Comparison of ENCODE assay signal across 3 worm cellular contexts in the genomic region with DNA sequence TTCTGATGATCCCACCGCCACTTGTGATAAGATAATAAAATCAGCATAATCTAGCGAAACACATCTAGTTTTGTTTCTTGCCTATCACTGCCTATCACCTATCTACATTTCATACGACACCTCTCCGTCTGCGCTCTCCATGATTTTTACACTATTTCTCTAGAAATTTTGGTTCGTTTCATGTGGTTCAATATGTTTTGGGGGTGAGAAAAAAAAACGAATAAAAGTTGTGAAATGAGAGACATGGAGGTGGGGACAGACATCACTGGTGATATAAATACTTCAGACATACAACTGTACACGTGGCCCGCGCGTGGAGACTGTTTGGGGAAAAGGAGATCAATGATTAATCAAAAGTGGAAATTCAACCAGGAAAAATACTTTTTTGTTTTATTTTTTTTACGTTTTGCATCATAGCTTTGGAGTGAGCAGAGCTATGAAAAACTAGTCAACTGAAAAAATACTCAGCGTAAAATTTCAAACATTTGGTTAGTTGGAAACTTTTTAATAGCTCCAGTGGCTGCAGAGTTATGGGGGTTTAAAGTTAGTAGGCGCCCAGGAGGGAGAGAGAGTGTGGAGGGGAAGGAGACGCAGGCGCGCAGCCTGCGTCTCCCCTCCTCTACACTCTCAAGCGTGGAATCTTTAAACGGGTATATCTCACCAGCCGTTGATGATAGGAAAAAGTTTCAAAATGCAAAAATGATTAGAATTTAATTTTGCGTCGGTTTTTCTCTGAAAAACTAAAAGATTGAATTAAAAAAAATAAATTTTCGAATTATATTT.
TF ChIP-seq lines count a peak whose summit lies in the region.

No protein-coding gene starts in this region.

TF ChIP-seq in whole organism, L1 larva, 84 proteins besides CTCF, POLR2A, EP300 and RAD21 (continued from another document):
- TF ChIP-seq ets-5 (GFP tag; IDR thresholded peaks at IDR 0.05; lab: Robert Waterston, UW) (no peak), snu-23 (GFP tag; optimal IDR thresholded peaks at IDR 0.05; lab: Kevin White, UChicago) (peak; percentile 24), unc-130 (tag; optimal IDR thresholded peaks at IDR 0.05; lab: Kevin White, UChicago) (no peak), skn-1 (tag; optimal IDR thresholded peaks at IDR 0.05; lab: Kevin White, UChicago) (no peak), ces-1 (GFP tag; optimal IDR thresholded peaks at IDR 0.05; lab: Kevin White, UChicago) (no peak), nhr-85 (tag; lab: Kevin White, UChicago) (peak; percentile 66), nhr-20 (tag; optimal IDR thresholded peaks at IDR 0.05; lab: Kevin White, UChicago) (peak; percentile 40), unc-30 (tag; optimal IDR thresholded peaks at IDR 0.05; lab: Kevin White, UChicago) (no peak), lin-35 (GFP tag; optimal IDR thresholded peaks at IDR 0.05; lab: Kevin White, UChicago) (peak in 1 of 2 experiments; percentile 46), nhr-19 (GFP tag; conservative IDR thresholded peaks at IDR 0.05; lab: Robert Waterston, UW) (0 out of 2 replicates have a peak, but pooled peaks have one; percentile 5), nhr-237 (tag; optimal IDR thresholded peaks at IDR 0.05; lab: Kevin White, UChicago) (no peak)

TF ChIP-seq in whole organism, L2 larva, 48 proteins besides CTCF, POLR2A, EP300 and RAD21 (continued from another document):
- TF ChIP-seq lin-13 (GFP tag; optimal IDR thresholded peaks at IDR 0.05; lab: Kevin White, UChicago): peak; percentile 2
- TF ChIP-seq sma-9 (GFP tag; optimal IDR thresholded peaks at IDR 0.05; lab: Kevin White, UChicago): peak; percentile 70
- TF ChIP-seq sma-9 (tag; optimal IDR thresholded peaks at IDR 0.05; lab: Kevin White, UChicago): no peak
- TF ChIP-seq sma-3 (GFP tag; optimal IDR thresholded peaks at IDR 0.05; lab: Kevin White, UChicago): no peak
- TF ChIP-seq lin-11 (tag; optimal IDR thresholded peaks at IDR 0.05; lab: Kevin White, UChicago): no peak

TF ChIP-seq in whole organism, L4 larva, 104 proteins besides CTCF, POLR2A, EP300 and RAD21 (continued from another document):
- TF ChIP-seq daf-16 (GFP tag; optimal IDR thresholded peaks at IDR 0.05; lab: Kevin White, UChicago): no peak
- TF ChIP-seq daf-16 (tag; optimal IDR thresholded peaks at IDR 0.05; lab: Kevin White, UChicago): peak; percentile 54
- no peak for TF ChIP-seq ztf-7 (tag; optimal IDR thresholded peaks at IDR 0.05; lab: Kevin White, UChicago)
- no peak for TF ChIP-seq F37D6.2 (tag; optimal IDR thresholded peaks at IDR 0.05; lab: Kevin White, UChicago)
- peak; percentile 40 for TF ChIP-seq nhr-102 (tag; optimal IDR thresholded peaks at IDR 0.05; lab: Kevin White, UChicago)
- no peak for TF ChIP-seq ceh-82 (tag; optimal IDR thresholded peaks at IDR 0.05; lab: Kevin White, UChicago)
- no peak for TF ChIP-seq unc-39 (tag; optimal IDR thresholded peaks at IDR 0.05; lab: Kevin White, UChicago)
- TF ChIP-seq F10B5.3 (tag; optimal IDR thresholded peaks at IDR 0.05; lab: Kevin White, UChicago): no peak
- no peak for TF ChIP-seq nhr-10 (tag; optimal IDR thresholded peaks at IDR 0.05; lab: Kevin White, UChicago)
- TF ChIP-seq saeg-2 (GFP tag; IDR thresholded peaks at IDR 0.05; lab: Robert Waterston, UW): no peak
- no peak for TF ChIP-seq Y75B8A.6 (GFP tag; IDR thresholded peaks at IDR 0.05; lab: Robert Waterston, UW)
- no peak for TF ChIP-seq hmg-1.1 (GFP tag; IDR thresholded peaks at IDR 0.05; lab: Robert Waterston, UW)
- no peak for TF ChIP-seq F44E2.7 (GFP tag; IDR thresholded peaks at IDR 0.05; lab: Robert Waterston, UW)
- no peak for TF ChIP-seq zag-1 (tag; optimal IDR thresholded peaks at IDR 0.05; lab: Kevin White, UChicago)
- TF ChIP-seq jun-1 (tag; optimal IDR thresholded peaks at IDR 0.05; lab: Kevin White, UChicago): no peak
- TF ChIP-seq D1046.2 (GFP tag; IDR thresholded peaks at IDR 0.05; lab: Robert Waterston, UW): no peak
- no peak for TF ChIP-seq lir-3 (tag; optimal IDR thresholded peaks at IDR 0.05; lab: Kevin White, UChicago)
- TF ChIP-seq mdt-29 (GFP tag; IDR thresholded peaks at IDR 0.05; lab: Robert Waterston, UW): no peak
- no peak for TF ChIP-seq nhr-41 (GFP tag; IDR thresholded peaks at IDR 0.05; lab: Robert Waterston, UW)
- TF ChIP-seq mes-2 (tag; optimal IDR thresholded peaks at IDR 0.05; lab: Kevin White, UChicago; ENCODE audit: poor library complexity, severe bottlenecking): no peak
- TF ChIP-seq ZK337.2 (GFP tag; IDR thresholded peaks at IDR 0.05; lab: Robert Waterston, UW): no peak
- peak; percentile 82 for TF ChIP-seq pqm-1 (tag; optimal IDR thresholded peaks at IDR 0.05; lab: Kevin White, UChicago)
- no peak for TF ChIP-seq gei-8 (GFP tag; optimal IDR thresholded peaks at IDR 0.05; lab: Kevin White, UChicago)
- TF ChIP-seq spr-1 (tag; optimal IDR thresholded peaks at IDR 0.05; lab: Kevin White, UChicago): no peak
- TF ChIP-seq nhr-111 (GFP tag; optimal IDR thresholded peaks at IDR 0.05; lab: Kevin White, UChicago): no peak
- TF ChIP-seq R02D3.7 (tag; optimal IDR thresholded peaks at IDR 0.05; lab: Kevin White, UChicago): no peak
- no peak for TF ChIP-seq madf-5 (GFP tag; IDR thresholded peaks at IDR 0.05; lab: Robert Waterston, UW)
- no peak for TF ChIP-seq nhr-76 (tag; optimal IDR thresholded peaks at IDR 0.05; lab: Kevin White, UChicago)
- TF ChIP-seq daf-8 (GFP tag; IDR thresholded peaks at IDR 0.05; lab: Robert Waterston, UW): no peak
- TF ChIP-seq lin-29 (GFP tag; IDR thresholded peaks at IDR 0.05; lab: Robert Waterston, UW): no peak
- no peak for TF ChIP-seq ceh-20 (GFP tag; IDR thresholded peaks at IDR 0.05; lab: Robert Waterston, UW)
- no peak for TF ChIP-seq ama-1 (optimal IDR thresholded peaks at IDR 0.05; lab: Kevin White, UChicago)
- TF ChIP-seq pha-4 (GFP tag; IDR thresholded peaks at IDR 0.05; lab: Robert Waterston, UW): 0 out of 2 replicates have a peak, but pooled peaks have one; percentile 7
- TF ChIP-seq pha-4 (tag; optimal IDR thresholded peaks at IDR 0.05; lab: Kevin White, UChicago): no peak
- no peak for TF ChIP-seq Y48G9A.11 (GFP tag; IDR thresholded peaks at IDR 0.05; lab: Robert Waterston, UW)
- TF ChIP-seq arid-1 (GFP tag; conservative IDR thresholded peaks at IDR 0.05; lab: Robert Waterston, UW): no peak
- TF ChIP-seq madf-9 (GFP tag; conservative IDR thresholded peaks at IDR 0.05; lab: Robert Waterston, UW): no peak
- TF ChIP-seq aly-2 (tag; optimal IDR thresholded peaks at IDR 0.05; lab: Kevin White, UChicago): no peak
- peak; percentile 64 for TF ChIP-seq hlh-30 (tag; optimal IDR thresholded peaks at IDR 0.05; lab: Kevin White, UChicago; ENCODE audit: insufficient read depth)
- no peak for TF ChIP-seq nhr-11 (tag; optimal IDR thresholded peaks at IDR 0.05; lab: Kevin White, UChicago)
- TF ChIP-seq lin-13 (GFP tag; optimal IDR thresholded peaks at IDR 0.05; lab: Kevin White, UChicago): no peak
- no peak for TF ChIP-seq tra-1 (GFP tag; IDR thresholded peaks at IDR 0.05; lab: Robert Waterston, UW)
- no peak for TF ChIP-seq nhr-25 (tag; optimal IDR thresholded peaks at IDR 0.05; lab: Kevin White, UChicago; ENCODE audit: borderline replicate concordance, insufficient read depth)
- no peak for TF ChIP-seq dmd-9 (GFP tag; IDR thresholded peaks at IDR 0.05; lab: Robert Waterston, UW)
- no peak for TF ChIP-seq fos-1 (tag; optimal IDR thresholded peaks at IDR 0.05; lab: Kevin White, UChicago)
- peak; percentile 3 for TF ChIP-seq cey-2 (tag; optimal IDR thresholded peaks at IDR 0.05; lab: Kevin White, UChicago; ENCODE audit: borderline replicate concordance, insufficient read depth)
- peak; percentile 70 for TF ChIP-seq nhr-48 (tag; optimal IDR thresholded peaks at IDR 0.05; lab: Kevin White, UChicago)
- TF ChIP-seq lin-38 (GFP tag; IDR thresholded peaks at IDR 0.05; lab: Robert Waterston, UW): no peak
- TF ChIP-seq daf-19 (GFP tag; conservative IDR thresholded peaks at IDR 0.05; lab: Robert Waterston, UW): no peak
- TF ChIP-seq ceh-44 (GFP tag; IDR thresholded peaks at IDR 0.05; lab: Robert Waterston, UW): no peak
- peak in 1 of 2 experiments; percentile 70 for TF ChIP-seq unc-62 (GFP tag; optimal IDR thresholded peaks at IDR 0.05 in 1 of 2; lab: Kevin White, UChicago)
- TF ChIP-seq unc-62 (tag; optimal IDR thresholded peaks at IDR 0.05; lab: Kevin White, UChicago): no peak
- TF ChIP-seq aha-1 (tag; lab: Kevin White, UChicago): no peak
- no peak for TF ChIP-seq ctbp-1 (GFP tag; IDR thresholded peaks at IDR 0.05; lab: Robert Waterston, UW)
- no peak for TF ChIP-seq lin-39 (tag; optimal IDR thresholded peaks at IDR 0.05; lab: Kevin White, UChicago)
- no peak for TF ChIP-seq php-3 (GFP tag; IDR thresholded peaks at IDR 0.05; lab: Robert Waterston, UW)
- no peak for TF ChIP-seq zfp-2 (tag; optimal IDR thresholded peaks at IDR 0.05; lab: Kevin White, UChicago)
- TF ChIP-seq lin-1 (GFP tag; IDR thresholded peaks at IDR 0.05; lab: Robert Waterston, UW): no peak
- TF ChIP-seq sdz-12 (GFP tag; optimal IDR thresholded peaks at IDR 0.05; lab: Kevin White, UChicago): no peak
- TF ChIP-seq F26F4.8 (GFP tag; conservative IDR thresholded peaks at IDR 0.05; lab: Robert Waterston, UW): no peak
- no peak for TF ChIP-seq tag-97 (GFP tag; IDR thresholded peaks at IDR 0.05; lab: Robert Waterston, UW)
- peak; percentile 66; the same call in 1 of the 2 replicates for TF ChIP-seq mxl-2 (GFP tag; conservative IDR thresholded peaks at IDR 0.05; lab: Robert Waterston, UW)
- TF ChIP-seq ZK546.5 (tag; optimal IDR thresholded peaks at IDR 0.05; lab: Kevin White, UChicago): no peak
- TF ChIP-seq Y105C5A.15 (GFP tag; IDR thresholded peaks at IDR 0.05; lab: Robert Waterston, UW): no peak
- TF ChIP-seq hlh-11 (tag; optimal IDR thresholded peaks at IDR 0.05; lab: Kevin White, UChicago): peak; percentile 69
- no peak for TF ChIP-seq unc-130 (GFP tag; optimal IDR thresholded peaks at IDR 0.05; lab: Kevin White, UChicago)
- TF ChIP-seq vab-7 (GFP tag; IDR thresholded peaks at IDR 0.05; lab: Robert Waterston, UW): no peak
- peak; percentile 70 for TF ChIP-seq mxl-3 (GFP tag; optimal IDR thresholded peaks at IDR 0.05; lab: Kevin White, UChicago)
- TF ChIP-seq dmd-8 (GFP tag; IDR thresholded peaks at IDR 0.05; lab: Robert Waterston, UW): no peak
- no peak for TF ChIP-seq egl-27 (tag; optimal IDR thresholded peaks at IDR 0.05; lab: Kevin White, UChicago)
- no peak for TF ChIP-seq Y5F2A.4 (GFP tag; optimal IDR thresholded peaks at IDR 0.05; lab: Kevin White, UChicago)
- TF ChIP-seq dpl-1 (GFP tag; optimal IDR thresholded peaks at IDR 0.05; lab: Kevin White, UChicago): no peak
- no peak for TF ChIP-seq hif-1 (tag; optimal IDR thresholded peaks at IDR 0.05; lab: Kevin White, UChicago)
- TF ChIP-seq rbr-2 (tag; optimal IDR thresholded peaks at IDR 0.05; lab: Kevin White, UChicago): no peak
- no peak for TF ChIP-seq fkh-10 (GFP tag; optimal IDR thresholded peaks at IDR 0.05; lab: Kevin White, UChicago)
- TF ChIP-seq zip-2 (tag; optimal IDR thresholded peaks at IDR 0.05; lab: Kevin White, UChicago): no peak
- TF ChIP-seq ceh-28 (tag; optimal IDR thresholded peaks at IDR 0.05; lab: Kevin White, UChicago): no peak
- TF ChIP-seq mdl-1 (tag; optimal IDR thresholded peaks at IDR 0.05; lab: Kevin White, UChicago): no peak
- no peak for TF ChIP-seq attf-4 (tag; optimal IDR thresholded peaks at IDR 0.05; lab: Kevin White, UChicago)
- no peak for TF ChIP-seq set-16 (GFP tag; IDR thresholded peaks at IDR 0.05; lab: Robert Waterston, UW)
- TF ChIP-seq ces-1 (GFP tag; optimal IDR thresholded peaks at IDR 0.05; lab: Kevin White, UChicago): no peak
- no peak for TF ChIP-seq lin-15B (tag; optimal IDR thresholded peaks at IDR 0.05; lab: Kevin White, UChicago)
- no peak for TF ChIP-seq ceh-62 (tag; optimal IDR thresholded peaks at IDR 0.05; lab: Kevin White, UChicago)
- no peak for TF ChIP-seq skn-1 (tag; optimal IDR thresholded peaks at IDR 0.05; lab: Kevin White, UChicago)
- TF ChIP-seq zfp-3 (GFP tag; conservative IDR thresholded peaks at IDR 0.05; lab: Robert Waterston, UW): no peak
- TF ChIP-seq daf-12 (tag; optimal IDR thresholded peaks at IDR 0.05; lab: Kevin White, UChicago): no peak
- no peak for TF ChIP-seq T20F7.1 (GFP tag; optimal IDR thresholded peaks at IDR 0.05; lab: Kevin White, UChicago)
- TF ChIP-seq dmd-6 (GFP tag; IDR thresholded peaks at IDR 0.05; lab: Robert Waterston, UW): peak; percentile 68
- no peak for TF ChIP-seq nhr-237 (tag; optimal IDR thresholded peaks at IDR 0.05; lab: Kevin White, UChicago)
- TF ChIP-seq T26A8.4 (GFP tag; IDR thresholded peaks at IDR 0.05; lab: Robert Waterston, UW): no peak
- TF ChIP-seq zip-11 (GFP tag; IDR thresholded peaks at IDR 0.05; lab: Robert Waterston, UW): no peak
